Worm (Caenorhabditis elegans) whole organism, dauer: Measurements from ENCODE around the gene clec-4.
"Not testable (repeated sequence)": the region's sequence is repeated elsewhere in the genome, so short reads cannot be mapped to it uniquely, and the experiment has no call there.

Experiments
- unc-62 ChIP-seq: sonication (generic microtip); optimal IDR thresholded peaks from 2 replicates; lab custom pipeline; 2017; ENCODE audit warnings: missing biosample characterization, missing genetic modification reagents, missing genetic modification characterization

clec-4 gene

DNA sequence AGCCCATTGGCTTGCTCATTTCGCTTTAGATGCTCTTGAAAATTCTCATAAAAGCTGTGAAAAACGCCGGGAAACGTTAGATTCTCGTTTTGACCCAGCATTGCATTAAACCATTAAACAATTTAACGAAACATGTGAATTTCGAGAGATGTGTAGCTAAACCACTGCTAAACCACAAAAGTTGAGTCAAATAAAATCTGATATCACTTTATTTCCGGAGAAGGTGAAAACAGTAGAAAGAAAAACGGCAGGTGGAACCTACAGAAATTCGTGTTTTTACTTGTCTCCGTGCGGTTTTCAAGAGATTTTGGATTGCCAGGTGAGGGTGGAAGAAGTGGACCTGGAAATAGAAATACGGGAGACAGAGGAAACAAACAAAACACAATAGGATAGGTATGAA, 36.4 kb downstream of the clec-4 start, which contains the start of gene F49C5.9:
F49C5.9 (minus strand) TSS at position 101 of the 400 bp plus-strand sequence.
- TF ChIP-seq unc-62 (GFP tag; lab: Kevin White, UChicago): no peak

DNA sequence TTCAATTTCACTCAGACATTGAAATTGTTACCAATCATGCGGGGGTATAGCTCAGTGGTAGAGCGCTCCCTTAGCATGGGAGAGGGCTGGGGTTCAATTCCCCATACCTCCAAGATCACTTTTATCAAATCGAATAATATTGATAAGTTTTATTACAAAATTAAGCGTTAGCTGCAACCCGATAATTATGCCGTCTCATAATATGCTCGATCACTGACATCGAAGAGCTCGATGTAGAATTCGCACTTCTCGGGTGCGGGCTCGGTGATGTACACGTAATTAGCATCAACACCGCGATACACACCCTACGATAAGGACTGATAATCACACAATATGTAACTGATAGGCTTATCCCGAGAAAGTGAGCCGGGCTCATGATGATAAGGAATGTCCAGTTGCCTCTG, 38.3 kb downstream of the clec-4 start:
- no peak for TF ChIP-seq unc-62 (GFP tag; lab: Kevin White, UChicago)

DNA sequence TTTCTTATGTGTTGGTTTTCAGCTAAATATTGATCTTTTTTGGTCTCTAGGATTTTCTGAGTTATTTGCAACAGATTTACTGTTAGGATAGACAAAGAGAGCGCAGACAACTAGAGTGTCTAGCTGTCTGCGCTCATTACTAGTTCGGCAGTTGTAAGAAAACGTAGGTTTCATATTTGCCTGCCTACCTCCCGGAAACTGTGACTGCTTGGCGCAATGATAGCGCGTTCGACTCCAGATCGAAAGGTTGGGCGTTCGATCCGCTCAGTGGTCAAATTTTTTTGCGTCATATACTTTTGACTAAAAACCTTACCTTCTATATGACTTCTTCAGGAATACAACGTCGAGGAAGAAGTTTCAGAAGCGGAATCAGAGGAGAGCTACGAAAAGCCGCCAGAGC, 41.5 kb downstream of the clec-4 start:
- no peak for TF ChIP-seq unc-62 (GFP tag; lab: Kevin White, UChicago)

DNA sequence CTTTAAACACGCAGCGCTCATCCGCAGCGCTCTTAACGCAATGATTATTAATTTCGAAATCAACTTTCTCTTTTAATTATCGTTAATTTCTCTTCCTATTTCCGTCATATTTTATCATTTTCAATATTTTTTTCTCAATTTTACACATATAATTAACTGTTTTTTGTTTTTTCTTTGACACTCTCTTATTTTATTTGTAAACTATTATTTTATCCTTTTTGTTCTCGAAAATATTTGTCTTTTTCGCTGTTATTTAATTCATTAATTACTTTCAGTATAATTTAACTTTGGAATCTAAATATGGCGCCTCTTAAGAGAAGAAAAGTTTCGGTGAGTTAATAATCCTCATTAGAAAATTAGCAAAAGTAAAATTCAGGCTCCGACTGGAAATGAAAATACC, 44.7 kb downstream of the clec-4 start, which contains the start of gene F49C5.3:
F49C5.3 (plus strand) TSS at position 301 of the 400 bp plus-strand sequence.
- TF ChIP-seq unc-62 (GFP tag; lab: Kevin White, UChicago): not testable (repeated sequence)

DNA sequence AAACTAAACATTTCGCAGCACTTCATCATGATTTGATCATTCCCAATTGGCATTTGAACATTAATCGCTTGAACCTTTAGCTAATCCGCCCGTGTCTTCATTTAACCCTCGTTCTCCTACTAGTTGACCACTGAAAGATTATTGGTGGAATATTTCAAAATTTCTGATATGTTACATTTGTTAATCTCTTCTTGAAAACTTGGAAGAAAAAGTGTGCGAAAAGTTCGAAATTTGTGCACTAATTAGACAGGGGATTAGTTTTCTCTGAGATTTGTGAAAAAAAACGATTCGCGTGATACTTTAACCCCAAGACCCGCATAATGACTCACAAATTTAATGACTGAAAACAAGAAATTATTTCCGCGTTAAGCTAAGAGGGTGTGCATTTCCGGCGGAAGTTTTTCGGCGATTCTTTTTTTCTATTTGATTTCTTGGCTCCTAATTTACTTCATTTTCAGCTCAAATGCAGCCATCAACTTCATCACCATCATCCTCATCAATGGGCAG, 45.6 kb downstream of the clec-4 start, which contains the start of gene nimk-1:
nimk-1 (plus strand) TSS at position 457 of the 507 bp plus-strand sequence.
- TF ChIP-seq unc-62 (GFP tag; lab: Kevin White, UChicago): no peak

DNA sequence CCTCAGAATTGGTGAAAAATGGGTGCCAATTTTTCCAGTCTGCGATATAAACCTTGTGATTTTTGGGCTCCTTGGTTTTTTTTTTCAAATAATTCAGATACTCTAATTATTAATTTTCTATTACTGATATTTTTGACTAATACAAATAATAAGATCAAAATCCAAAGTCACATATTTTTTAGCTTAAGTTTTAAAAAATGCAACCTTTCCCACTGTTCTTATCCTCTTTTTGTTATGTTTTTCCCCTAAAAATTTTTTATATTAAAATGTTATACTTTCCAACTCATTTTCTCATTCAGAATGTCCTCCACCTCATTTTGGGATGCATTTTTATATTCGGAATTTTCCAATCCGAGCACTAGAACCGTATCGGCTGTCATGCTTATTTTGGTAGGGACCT, 50.0 kb downstream of the clec-4 start, which contains the start of gene srx-120:
srx-120 (plus strand) TSS at position 301 of the 400 bp plus-strand sequence.
- no peak for TF ChIP-seq unc-62 (GFP tag; lab: Kevin White, UChicago)
